Worm (Caenorhabditis elegans) whole organism, early embryonic: ENCODE data around the gene nhr-233.

Experiments
- B0310.2 ChIP-seq: sonication (generic microtip); optimal IDR thresholded peaks from 2 replicates; lab custom pipeline; 2016; ENCODE audit warnings: mild to moderate bottlenecking, missing genetic modification characterization, missing compliant biosample characterization
- F13C5.2 ChIP-seq: sonication (generic microtip); optimal IDR thresholded peaks from 2 replicates; lab custom pipeline; 2017; ENCODE audit warnings: mild to moderate bottlenecking, missing genetic modification characterization, inconsistent platforms, missing compliant biosample characterization
- aly-1 ChIP-seq: sonication (generic microtip); optimal IDR thresholded peaks from 2 replicates; lab custom pipeline; 2016; ENCODE audit warnings: missing genetic modification characterization, missing compliant biosample characterization
- ama-1 ChIP-seq: fragments of 150-350 bp; optimal IDR thresholded peaks from 2 replicates; lab custom pipeline; 2014
- ceh-13 ChIP-seq: fragments of 200-800 bp; sonication (Bioruptor generic); optimal IDR thresholded peaks from 2 replicates; lab custom pipeline; 2018; ENCODE audit warnings: mild to moderate bottlenecking, missing genetic modification characterization, missing compliant biosample characterization
- ceh-36 ChIP-seq: sonication (generic microtip); optimal IDR thresholded peaks from 2 replicates; lab custom pipeline; 2016; ENCODE audit warnings: missing genetic modification characterization, inconsistent platforms, missing compliant biosample characterization
- ets-7 ChIP-seq: sonication (generic microtip); optimal IDR thresholded peaks from 2 replicates; lab custom pipeline; 2016; ENCODE audit warnings: missing genotype, missing genetic modification characterization, missing compliant biosample characterization
- flt-1 ChIP-seq: fragments of 200-800 bp; sonication (Bioruptor generic); IDR thresholded peaks from 2 replicates; pipeline ENCODE4 v1.3.6; 2022; ENCODE audit warnings: missing genetic modification characterization, missing compliant biosample characterization
- hmbx-1 ChIP-seq: sonication (generic microtip); optimal IDR thresholded peaks from 2 replicates; lab custom pipeline; 2016; ENCODE audit warnings: mild to moderate bottlenecking, missing genetic modification characterization, missing compliant biosample characterization
- hmg-4 ChIP-seq: fragments of 200-800 bp; sonication (Bioruptor generic); optimal IDR thresholded peaks from 2 replicates; lab custom pipeline; 2018; ENCODE audit warnings: mild to moderate bottlenecking, missing genetic modification characterization, missing compliant biosample characterization
- hnd-1 ChIP-seq: sonication (generic microtip); optimal IDR thresholded peaks from 2 replicates; lab custom pipeline; 2016; ENCODE audit warnings: missing genetic modification characterization, missing compliant biosample characterization
- pes-1 ChIP-seq: fragments of 200-800 bp; sonication (Bioruptor generic); IDR thresholded peaks from 2 replicates; pipeline ENCODE4 v1.3.6; 2022; ENCODE audit warnings: missing genetic modification reagents, missing genetic modification characterization, missing compliant biosample characterization
- scrt-1 ChIP-seq: fragments of 200-800 bp; sonication (Bioruptor generic); IDR thresholded peaks from 2 replicates; pipeline ENCODE4 v1.3.6; 2022; ENCODE audit warnings: missing genetic modification characterization, missing compliant biosample characterization
- sea-1 ChIP-seq: fragments of 200-800 bp; sonication (Bioruptor generic); conservative IDR thresholded peaks from 2 replicates; pipeline ENCODE4 v1.3.6; 2022; ENCODE audit warnings: missing genetic modification characterization, missing compliant biosample characterization
- tbx-11 ChIP-seq: fragments of 200-800 bp; sonication (Bioruptor generic); IDR thresholded peaks from 2 replicates; pipeline ENCODE4 v1.3.6; 2022; ENCODE audit warnings: missing genetic modification characterization, missing compliant biosample characterization
- tbx-37 ChIP-seq: fragments of 200-800 bp; sonication (Bioruptor generic); conservative IDR thresholded peaks from 2 replicates; pipeline ENCODE4 v1.3.6; 2022; ENCODE audit warnings: missing genetic modification reagents, missing genetic modification characterization, missing compliant biosample characterization
- tra-4 ChIP-seq: sonication (generic microtip); optimal IDR thresholded peaks from 2 replicates; lab custom pipeline; 2017; ENCODE audit warnings: missing genetic modification characterization, missing compliant biosample characterization

Gene nhr-233

DNA sequence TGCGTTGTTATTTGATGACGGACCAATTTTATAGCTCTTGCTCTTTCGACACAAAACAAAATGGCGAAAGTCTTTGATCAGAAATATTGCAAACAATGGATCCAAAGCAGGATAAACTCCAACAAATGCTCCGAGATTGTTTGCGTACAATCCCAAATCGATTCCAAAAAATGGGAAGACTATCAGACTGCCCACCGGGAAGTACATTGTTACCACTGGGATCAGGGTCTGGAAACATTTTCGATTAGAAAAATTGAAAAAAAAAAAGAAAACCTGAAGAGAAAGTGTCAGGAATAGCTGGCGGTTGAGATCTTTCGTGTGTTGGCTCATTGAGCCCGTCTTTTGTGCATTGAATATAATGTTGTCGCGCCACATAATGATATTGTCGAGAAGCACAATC is 10.5 kb upstream of the nhr-233 start:
- TF ChIP-seq pes-1 (GFP tag; lab: Robert Waterston, UW) = no peak
- no peak for TF ChIP-seq tra-4
- no peak for TF ChIP-seq ets-7 (tag; lab: Kevin White, UChicago)
- no peak for TF ChIP-seq F13C5.2 (tag; lab: Kevin White, UChicago)

DNA sequence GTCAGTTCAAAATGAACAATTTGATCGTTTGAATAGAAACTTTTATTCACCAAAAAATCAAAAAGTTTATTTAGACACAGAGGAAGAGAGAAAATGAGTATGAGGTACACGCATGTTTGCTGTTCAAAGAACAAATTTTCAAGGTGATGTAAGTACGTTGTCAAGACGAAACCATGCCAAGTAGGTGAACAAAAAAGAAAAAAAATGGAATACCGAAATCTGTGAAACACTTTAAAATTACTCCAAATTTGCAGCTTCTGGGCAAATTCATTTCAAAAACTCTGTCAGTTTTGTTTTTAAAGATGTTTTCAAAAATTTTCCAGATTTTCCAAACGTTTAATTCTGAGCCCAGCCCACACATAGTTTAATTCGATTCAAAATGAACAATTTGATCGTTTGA is 9.8 kb upstream of the nhr-233 start, which contains the start of gene nhr-271:
nhr-271 (minus strand) TSS at position 101 of the 400 bp plus-strand sequence.
- TF ChIP-seq ceh-13 (no peak), flt-1 (GFP tag; lab: Robert Waterston, UW) (no peak), ama-1 (lab: Kevin White, UChicago) (no peak), ets-7 (tag; lab: Kevin White, UChicago) (no peak), sea-1 (no peak), aly-1 (tag; lab: Kevin White, UChicago) (no peak), scrt-1 (GFP tag; lab: Robert Waterston, UW) (no peak), tbx-11 (GFP tag; lab: Robert Waterston, UW) (no peak), pes-1 (GFP tag; lab: Robert Waterston, UW) (no peak), tbx-37 (GFP tag; lab: Robert Waterston, UW) (no peak), hnd-1 (tag; lab: Kevin White, UChicago) (no peak), tra-4 (no peak), F13C5.2 (tag; lab: Kevin White, UChicago) (no peak)

DNA sequence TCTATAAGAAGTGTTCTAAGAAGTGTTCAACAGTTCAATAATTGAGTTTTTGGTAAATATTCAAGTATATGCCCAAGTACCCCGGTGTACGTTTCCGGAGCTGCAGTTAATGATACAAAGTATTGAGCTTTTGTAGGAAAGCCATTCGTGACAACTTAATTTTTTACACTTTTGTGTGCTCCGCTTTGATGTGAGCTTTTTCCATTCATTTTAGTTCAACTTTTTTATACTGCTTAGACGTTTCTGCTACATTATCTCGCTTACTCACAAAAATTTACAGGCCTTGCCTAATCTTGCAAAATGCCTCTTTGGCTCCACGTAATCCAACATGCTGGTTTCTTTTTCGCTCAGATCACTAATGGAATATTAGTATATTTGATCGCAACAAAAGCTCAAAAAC is 5.3 kb upstream of the nhr-233 start, which contains the start of gene str-151:
str-151 (plus strand) TSS at position 301 of the 400 bp plus-strand sequence.
- TF ChIP-seq ama-1 (lab: Kevin White, UChicago) (no peak), tra-4 (no peak), ceh-36 (tag; lab: Kevin White, UChicago) (no peak), ets-7 (tag; lab: Kevin White, UChicago) (no peak), hnd-1 (tag; lab: Kevin White, UChicago) (no peak), aly-1 (tag; lab: Kevin White, UChicago) (no peak), hmbx-1 (no peak), tbx-37 (GFP tag; lab: Robert Waterston, UW) (no peak), B0310.2 (tag; lab: Kevin White, UChicago) (no peak), hmg-4 (GFP tag; lab: Kevin White, UChicago) (no peak), pes-1 (GFP tag; lab: Robert Waterston, UW) (no peak), F13C5.2 (tag; lab: Kevin White, UChicago) (no peak), flt-1 (GFP tag; lab: Robert Waterston, UW) (no peak), sea-1 (no peak)

DNA sequence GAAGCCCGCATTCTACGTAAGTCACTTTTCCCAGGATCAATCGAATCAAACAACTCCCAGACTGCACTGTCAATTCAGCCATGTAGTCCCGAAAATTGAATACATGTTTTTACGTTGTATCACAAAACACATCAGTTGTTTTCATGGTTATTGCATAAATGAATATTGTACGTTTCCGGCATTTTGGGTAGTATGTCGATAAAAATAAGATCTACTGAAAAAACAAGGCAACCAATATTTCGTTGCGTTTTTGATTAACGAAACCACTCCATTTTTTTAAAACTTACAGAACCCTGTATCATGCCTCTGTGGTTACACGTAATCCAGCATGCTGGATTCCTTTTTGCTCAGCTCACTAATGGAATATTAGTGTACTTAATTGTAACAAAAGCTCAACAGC is 2.6 kb upstream of the nhr-233 start, which contains the start of gene str-149:
str-149 (plus strand) TSS at position 301 of the 400 bp plus-strand sequence.
- TF ChIP-seq tra-4 = no peak
- TF ChIP-seq aly-1 (tag; lab: Kevin White, UChicago) = no peak
- no peak for TF ChIP-seq flt-1 (GFP tag; lab: Robert Waterston, UW)
- TF ChIP-seq sea-1 = no peak
- TF ChIP-seq F13C5.2 (tag; lab: Kevin White, UChicago) = no peak
- TF ChIP-seq ets-7 (tag; lab: Kevin White, UChicago) = no peak
- no peak for TF ChIP-seq pes-1 (GFP tag; lab: Robert Waterston, UW)

DNA sequence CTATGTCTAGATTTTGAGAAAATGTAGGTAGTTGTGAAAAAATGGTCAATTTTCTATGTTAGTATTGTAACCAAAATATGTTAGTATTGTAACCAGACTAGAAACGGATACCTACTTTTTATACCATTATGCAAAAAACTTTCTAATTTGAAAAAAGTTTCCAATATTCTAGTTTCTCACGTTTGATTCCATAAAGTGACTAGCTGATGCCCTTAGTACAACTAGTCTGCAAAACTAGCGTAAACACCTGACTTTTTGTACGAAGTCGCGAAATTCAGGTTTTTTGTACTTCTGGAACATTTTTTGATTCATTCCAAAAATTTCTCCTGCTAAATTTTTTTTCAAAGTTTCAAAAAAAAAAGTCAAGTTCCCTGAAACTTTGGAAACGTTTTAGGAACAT is 2.5 kb downstream of the nhr-233 start:
- TF ChIP-seq flt-1 (GFP tag; lab: Robert Waterston, UW) (no peak), ceh-36 (tag; lab: Kevin White, UChicago) (no peak), hnd-1 (tag; lab: Kevin White, UChicago) (no peak), pes-1 (GFP tag; lab: Robert Waterston, UW) (no peak), hmg-4 (GFP tag; lab: Kevin White, UChicago) (no peak), aly-1 (tag; lab: Kevin White, UChicago) (no peak), scrt-1 (GFP tag; lab: Robert Waterston, UW) (no peak), B0310.2 (tag; lab: Kevin White, UChicago) (no peak), F13C5.2 (tag; lab: Kevin White, UChicago) (no peak), ceh-13 (no peak), ama-1 (lab: Kevin White, UChicago) (no peak), ets-7 (tag; lab: Kevin White, UChicago) (no peak), tra-4 (no peak), tbx-37 (GFP tag; lab: Robert Waterston, UW) (no peak), tbx-11 (GFP tag; lab: Robert Waterston, UW) (no peak), sea-1 (no peak), hmbx-1 (no peak)

DNA sequence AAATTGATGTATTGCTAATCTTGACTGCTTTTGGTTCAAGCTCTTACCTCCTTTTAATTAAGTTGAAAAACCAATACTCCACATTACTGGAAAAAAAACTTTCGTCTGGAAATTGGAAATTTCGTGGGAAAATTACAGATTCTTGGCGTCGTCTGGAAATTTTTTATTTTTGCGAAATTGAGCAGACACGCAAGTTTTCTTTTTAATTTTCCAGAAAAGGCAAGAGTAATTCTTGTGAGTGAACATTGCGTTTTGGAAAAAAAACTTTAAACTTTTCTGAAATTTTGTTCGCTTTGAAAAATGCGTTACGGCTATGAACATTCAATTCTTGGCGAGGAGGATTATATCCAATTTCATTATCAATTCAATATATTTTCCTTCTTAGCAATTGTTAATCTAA is 5.0 kb downstream of the nhr-233 start, which contains the start of gene sru-45:
sru-45 (plus strand) TSS at position 301 of the 400 bp plus-strand sequence.
- no peak for TF ChIP-seq tra-4
- TF ChIP-seq tbx-37 (GFP tag; lab: Robert Waterston, UW) = no peak
- no peak for TF ChIP-seq flt-1 (GFP tag; lab: Robert Waterston, UW)
- no peak for TF ChIP-seq hnd-1 (tag; lab: Kevin White, UChicago)

DNA sequence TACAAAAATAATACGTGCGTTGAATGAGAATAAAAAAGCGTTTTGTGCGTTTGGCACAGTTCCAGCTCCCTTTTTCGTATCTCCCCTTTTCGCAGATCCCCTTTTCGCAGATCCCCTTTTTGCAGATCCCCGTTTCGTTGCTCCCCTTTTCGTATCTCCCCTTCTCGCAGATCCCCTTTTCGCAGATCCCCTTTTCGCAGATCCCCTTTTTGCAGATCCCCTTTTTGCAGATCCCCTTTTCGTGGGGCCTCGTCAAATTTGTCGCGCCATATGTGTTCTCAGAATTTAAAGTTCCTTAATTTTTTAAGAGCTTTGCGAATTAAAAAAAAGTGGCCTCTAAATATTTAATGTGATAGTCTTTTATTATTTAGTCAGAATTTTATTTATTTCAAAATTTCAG is 17.7 kb downstream of the nhr-233 start, which contains the start of gene Y32B12B.4:
Y32B12B.4 (plus strand) TSS at position 399 of the 400 bp plus-strand sequence.
- peak; percentile 41 for TF ChIP-seq ceh-13
- no peak for TF ChIP-seq F13C5.2 (tag; lab: Kevin White, UChicago)
- TF ChIP-seq sea-1 = peak; percentile 54; the same call in 1 of the 2 replicates
- TF ChIP-seq B0310.2 (tag; lab: Kevin White, UChicago) = peak; percentile 5
- peak; percentile 16 for TF ChIP-seq aly-1 (tag; lab: Kevin White, UChicago)
- TF ChIP-seq flt-1 (GFP tag; lab: Robert Waterston, UW) = no peak
- TF ChIP-seq hnd-1 (tag; lab: Kevin White, UChicago) = peak; percentile 13
- peak; percentile 2 for TF ChIP-seq ets-7 (tag; lab: Kevin White, UChicago)
- no peak for TF ChIP-seq tra-4
- TF ChIP-seq pes-1 (GFP tag; lab: Robert Waterston, UW) = peak; percentile 92
- TF ChIP-seq tbx-11 (GFP tag; lab: Robert Waterston, UW) = peak; percentile 74
- no peak for TF ChIP-seq ama-1 (lab: Kevin White, UChicago)
- peak; percentile 49 for TF ChIP-seq hmg-4 (GFP tag; lab: Kevin White, UChicago)
- TF ChIP-seq hmbx-1 = no peak
- TF ChIP-seq scrt-1 (GFP tag; lab: Robert Waterston, UW) = peak; percentile 82
- no peak for TF ChIP-seq ceh-36 (tag; lab: Kevin White, UChicago)
- TF ChIP-seq tbx-37 (GFP tag; lab: Robert Waterston, UW) = peak; percentile 79
